Fruit fly (Drosophila melanogaster) whole organism, pupa: ENCODE data around the gene Cp19.

Experiments
- CG10348 ChIP-seq: fragments of 200-800 bp; sonication (Bioruptor generic); IDR thresholded peaks from 2 replicates; pipeline ENCODE4 v1.3.6; 2022; ENCODE audit warnings: missing biosample characterization, missing genetic modification characterization
- CG12605 ChIP-seq: fragments of 200-800 bp; sonication (Bioruptor generic); IDR thresholded peaks from 2 replicates; pipeline ENCODE4 v1.3.6; 2022; ENCODE audit warnings: missing biosample characterization, missing genetic modification characterization
- CG13204 ChIP-seq: fragments of 200-800 bp; sonication (Bioruptor generic); optimal IDR thresholded peaks from 2 replicates; lab custom pipeline; 2018; ENCODE audit warnings: missing biosample characterization, mild to moderate bottlenecking, missing genetic modification characterization, moderate library complexity
- CG14655 ChIP-seq: fragments of 200-800 bp; sonication (Bioruptor generic); optimal IDR thresholded peaks from 3 replicates; lab custom pipeline; 2017; ENCODE audit warnings: mild to moderate bottlenecking, missing biosample characterization, missing genetic modification reagents, missing genetic modification characterization
- CG15710 ChIP-seq: fragments of 200-800 bp; sonication (Bioruptor generic); optimal IDR thresholded peaks from 2 replicates; lab custom pipeline; 2018; ENCODE audit warnings: missing biosample characterization, mild to moderate bottlenecking, missing genetic modification characterization, moderate library complexity
- CG17806 ChIP-seq: fragments of 200-800 bp; sonication (Bioruptor generic); optimal IDR thresholded peaks from 2 replicates; lab custom pipeline; 2018; ENCODE audit warnings: missing biosample characterization, mild to moderate bottlenecking, missing genetic modification characterization, moderate library complexity
- CG32121 ChIP-seq: fragments of 200-800 bp; sonication (Bioruptor generic); IDR thresholded peaks from 2 replicates; pipeline ENCODE4 v1.3.6; 2022; ENCODE audit warnings: missing biosample characterization, missing genetic modification characterization
- CG34367 ChIP-seq: fragments of 200-800 bp; sonication (Bioruptor generic); optimal IDR thresholded peaks from 2 replicates; lab custom pipeline; 2018; ENCODE audit warnings: missing biosample characterization, mild to moderate bottlenecking, missing genetic modification characterization
- CG4496 ChIP-seq: fragments of 200-800 bp; sonication (Bioruptor generic); IDR thresholded peaks from 3 replicates; pipeline ENCODE4 v1.3.6; 2022; ENCODE audit warnings: missing biosample characterization, missing genetic modification characterization
- CG8159 ChIP-seq: fragments of 200-800 bp; sonication (Bioruptor generic); optimal IDR thresholded peaks from 3 replicates; lab custom pipeline; 2018; ENCODE audit warnings: missing biosample characterization, mild to moderate bottlenecking, missing genetic modification characterization, moderate library complexity
- CG8301 ChIP-seq: fragments of 200-800 bp; sonication (Bioruptor generic); optimal IDR thresholded peaks from 2 replicates; lab custom pipeline; 2018; ENCODE audit warnings: missing biosample characterization, mild to moderate bottlenecking, missing genetic modification characterization
- CG9948 ChIP-seq: fragments of 200-800 bp; sonication (Bioruptor generic); optimal IDR thresholded peaks from 2 replicates; lab custom pipeline; 2018; ENCODE audit warnings: missing biosample characterization, mild to moderate bottlenecking, missing genetic modification characterization, moderate library complexity
- D1 ChIP-seq: fragments of 200-800 bp; sonication (Bioruptor generic); optimal IDR thresholded peaks from 2 replicates; lab custom pipeline; 2018; ENCODE audit warnings: missing biosample characterization, mild to moderate bottlenecking, missing genetic modification characterization, moderate library complexity
- EcR ChIP-seq: fragments of 200-800 bp; sonication (Bioruptor generic); optimal IDR thresholded peaks from 3 replicates; lab custom pipeline; 2019; ENCODE audit warnings: missing biosample characterization, missing genetic modification characterization, mild to moderate bottlenecking, moderate library complexity, missing genetic modification reagents
- Ets98B ChIP-seq: fragments of 200-800 bp; sonication (Bioruptor generic); IDR thresholded peaks from 2 replicates; pipeline ENCODE4 v1.3.6; 2022; ENCODE audit warnings: missing biosample characterization, missing genetic modification characterization
- Pif1A ChIP-seq: fragments of 200-800 bp; sonication (Bioruptor generic); optimal IDR thresholded peaks from 3 replicates; lab custom pipeline; 2016; ENCODE audit warnings: missing biosample characterization, missing genetic modification characterization
- Pif1B ChIP-seq: fragments of 200-800 bp; sonication (Bioruptor generic); optimal IDR thresholded peaks from 3 replicates; lab custom pipeline; 2016; ENCODE audit warnings: missing biosample characterization, missing genetic modification characterization
- Snoo ChIP-seq: fragments of 200-800 bp; sonication (Bioruptor generic); optimal IDR thresholded peaks from 3 replicates; lab custom pipeline; 2017; ENCODE audit warnings: missing biosample characterization, mild to moderate bottlenecking, missing genetic modification characterization, inconsistent platforms
- fd96Ca ChIP-seq: fragments of 200-800 bp; sonication (Bioruptor generic); IDR thresholded peaks from 3 replicates; pipeline ENCODE4 v1.3.6; 2022; ENCODE audit warnings: missing biosample characterization, missing genetic modification characterization
- gl ChIP-seq: fragments of 200-800 bp; sonication (Bioruptor generic); optimal IDR thresholded peaks from 2 replicates; lab custom pipeline; 2018; ENCODE audit warnings: missing biosample characterization, mild to moderate bottlenecking, missing genetic modification characterization
- rn ChIP-seq: fragments of 200-800 bp; sonication (Bioruptor generic); IDR thresholded peaks from 2 replicates; pipeline ENCODE4 v1.3.6; 2022; ENCODE audit warnings: missing biosample characterization, missing genetic modification characterization

The Cp19 gene

dm6 chr3L:8701697-8702349, 27.8 kb upstream of the Cp19 start:
- TF ChIP-seq Pif1A (GFP tag; lab: Kevin White, UChicago) = peak; percentile 64
- TF ChIP-seq D1 (tag; lab: Kevin White, UChicago) = peak; percentile 80
- TF ChIP-seq Pif1B (GFP tag; lab: Kevin White, UChicago) = peak; percentile 56
- TF ChIP-seq CG12605 (GFP tag; lab: Robert Waterston, UW) = no peak
- TF ChIP-seq CG32121 = no peak
- TF ChIP-seq CG9948 = peak; percentile 79
- TF ChIP-seq Snoo (tag; lab: Kevin White, UChicago) = peak; percentile 72
- TF ChIP-seq CG15710 (tag; lab: Kevin White, UChicago) = peak; percentile 88
- TF ChIP-seq CG34367 (tag; lab: Kevin White, UChicago) = peak; percentile 58
- TF ChIP-seq CG8159 = peak; percentile 91
- TF ChIP-seq CG4496 (GFP tag; lab: Robert Waterston, UW) = no peak
- no peak for TF ChIP-seq CG10348 (GFP tag; lab: Robert Waterston, UW)
- no peak for TF ChIP-seq fd96Ca (GFP tag; lab: Robert Waterston, UW)
- TF ChIP-seq EcR (GFP tag; lab: Kevin White, UChicago) = peak; percentile 22
- TF ChIP-seq CG8301 (tag; lab: Kevin White, UChicago) = no peak
- TF ChIP-seq gl (tag; lab: Kevin White, UChicago) = peak; percentile 18
- peak; percentile 16 for TF ChIP-seq CG13204 (GFP tag; lab: Kevin White, UChicago)
- no peak for TF ChIP-seq Ets98B
- peak; percentile 12 for TF ChIP-seq CG14655 (GFP tag; lab: Kevin White, UChicago)
- peak; percentile 74 for TF ChIP-seq CG17806
- TF ChIP-seq rn (GFP tag; lab: Robert Waterston, UW) = no peak
- TF ChIP-seq, all 21 proteins: peak for 13

- TF ChIP-seq CG32121 (peak; percentile 57; the same call in 1 of the 2 replicates), Ets98B (peak; percentile 36; the same call in 1 of the 2 replicates), Pif1B (GFP tag; lab: Kevin White, UChicago) (peak; percentile 81), CG13204 (GFP tag; lab: Kevin White, UChicago) (peak; percentile 3), Snoo (tag; lab: Kevin White, UChicago) (peak; percentile 66), CG9948 (peak; percentile 30), EcR (GFP tag; lab: Kevin White, UChicago) (peak; percentile 42), CG15710 (tag; lab: Kevin White, UChicago) (peak; percentile 44), CG8301 (tag; lab: Kevin White, UChicago) (peak; percentile 19), Pif1A (GFP tag; lab: Kevin White, UChicago) (peak; percentile 69), CG10348 (GFP tag; lab: Robert Waterston, UW) (no peak), CG17806 (peak; percentile 47), CG8159 (peak; percentile 66), CG12605 (GFP tag; lab: Robert Waterston, UW) (peak; percentile 31; the same call in 1 of the 2 replicates), gl (tag; lab: Kevin White, UChicago) (peak; percentile 75), rn (GFP tag; lab: Robert Waterston, UW) (no peak), CG4496 (GFP tag; lab: Robert Waterston, UW) (peak; percentile 56; the same call in 2 of the 3 replicates), CG34367 (tag; lab: Kevin White, UChicago) (peak; percentile 68), D1 (tag; lab: Kevin White, UChicago) (peak; percentile 4), fd96Ca (GFP tag; lab: Robert Waterston, UW) (no peak), CG14655 (GFP tag; lab: Kevin White, UChicago) (peak; percentile 61)
- TF ChIP-seq, all 21 proteins: peak for 18
Measured at dm6 chr3L:8702448-8702847, 27.2 kb upstream of the Cp19 start.

dm6 chr3L:8703707-8704236, 25.9 kb upstream of the Cp19 start:
- no peak for TF ChIP-seq Ets98B

- no peak for TF ChIP-seq Ets98B
- no peak for TF ChIP-seq rn (GFP tag; lab: Robert Waterston, UW)
- no peak for TF ChIP-seq CG4496 (GFP tag; lab: Robert Waterston, UW)
- TF ChIP-seq Pif1A (GFP tag; lab: Kevin White, UChicago) = peak; percentile 5
- TF ChIP-seq D1 (tag; lab: Kevin White, UChicago) = no peak
- TF ChIP-seq CG13204 (GFP tag; lab: Kevin White, UChicago) = peak; percentile 49
- TF ChIP-seq EcR (GFP tag; lab: Kevin White, UChicago) = peak; percentile 66
Measured at dm6 chr3L:8704713-8705412, 24.8 kb upstream of the Cp19 start.

dm6 chr3L:8707075-8707474, 22.6 kb upstream of the Cp19 start:
- no peak for TF ChIP-seq EcR (GFP tag; lab: Kevin White, UChicago)
- no peak for TF ChIP-seq CG32121
- no peak for TF ChIP-seq CG9948
- no peak for TF ChIP-seq CG14655 (GFP tag; lab: Kevin White, UChicago)
- no peak for TF ChIP-seq CG13204 (GFP tag; lab: Kevin White, UChicago)
- no peak for TF ChIP-seq CG15710 (tag; lab: Kevin White, UChicago)
